Worm (Caenorhabditis elegans): ENCODE data around the gene oac-24.

DNA sequence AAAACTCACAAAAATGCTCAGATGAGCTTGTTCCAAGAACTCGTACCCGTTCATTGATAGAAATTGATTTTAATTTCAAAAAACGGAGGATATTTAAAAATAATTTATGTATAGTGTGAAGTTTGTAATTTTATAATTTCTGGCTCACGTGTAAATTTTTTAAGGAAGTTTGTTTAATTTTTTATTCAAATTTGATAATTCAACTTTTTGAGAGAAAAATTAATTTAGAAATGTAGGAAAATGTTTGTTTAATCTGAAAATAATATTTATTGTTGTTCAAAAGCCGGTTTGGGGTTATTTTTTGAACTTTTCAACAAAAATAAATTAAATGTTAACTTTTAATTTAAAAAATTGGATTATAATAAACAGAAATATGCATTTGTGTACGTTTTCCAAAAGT lies 34.5 kb upstream of the oac-24 start, which contains the start of gene K03B4.6:
- no peak for TF ChIP-seq hmg-4 (GFP tag; optimal IDR thresholded peaks at IDR 0.05)
- TF ChIP-seq sea-1 (GFP tag; conservative IDR thresholded peaks at IDR 0.05), result no peak
- no peak for TF ChIP-seq ama-1 (optimal IDR thresholded peaks at IDR 0.05)
- no peak for TF ChIP-seq ets-7 (tag; optimal IDR thresholded peaks at IDR 0.05)
- TF ChIP-seq B0310.2 (tag; optimal IDR thresholded peaks at IDR 0.05), result no peak
- no peak for TF ChIP-seq ceh-13 (GFP tag; optimal IDR thresholded peaks at IDR 0.05)
- no peak for TF ChIP-seq ceh-36 (tag; optimal IDR thresholded peaks at IDR 0.05)
- no peak for TF ChIP-seq scrt-1 (GFP tag; IDR thresholded peaks at IDR 0.05)
- no peak for TF ChIP-seq flt-1 (GFP tag; IDR thresholded peaks at IDR 0.05)
- TF ChIP-seq F13C5.2 (tag; optimal IDR thresholded peaks at IDR 0.05), result no peak
- TF ChIP-seq hnd-1 (tag; optimal IDR thresholded peaks at IDR 0.05), result no peak
- TF ChIP-seq tra-4 (tag; optimal IDR thresholded peaks at IDR 0.05), result no peak
- no peak for TF ChIP-seq pes-1 (GFP tag; IDR thresholded peaks at IDR 0.05)
- TF ChIP-seq hmbx-1 (tag; optimal IDR thresholded peaks at IDR 0.05), result no peak
